Fruit fly (Drosophila melanogaster): ENCODE measurements around the gene Rab3-GAP.

Rab3-GAP gene

DNA sequence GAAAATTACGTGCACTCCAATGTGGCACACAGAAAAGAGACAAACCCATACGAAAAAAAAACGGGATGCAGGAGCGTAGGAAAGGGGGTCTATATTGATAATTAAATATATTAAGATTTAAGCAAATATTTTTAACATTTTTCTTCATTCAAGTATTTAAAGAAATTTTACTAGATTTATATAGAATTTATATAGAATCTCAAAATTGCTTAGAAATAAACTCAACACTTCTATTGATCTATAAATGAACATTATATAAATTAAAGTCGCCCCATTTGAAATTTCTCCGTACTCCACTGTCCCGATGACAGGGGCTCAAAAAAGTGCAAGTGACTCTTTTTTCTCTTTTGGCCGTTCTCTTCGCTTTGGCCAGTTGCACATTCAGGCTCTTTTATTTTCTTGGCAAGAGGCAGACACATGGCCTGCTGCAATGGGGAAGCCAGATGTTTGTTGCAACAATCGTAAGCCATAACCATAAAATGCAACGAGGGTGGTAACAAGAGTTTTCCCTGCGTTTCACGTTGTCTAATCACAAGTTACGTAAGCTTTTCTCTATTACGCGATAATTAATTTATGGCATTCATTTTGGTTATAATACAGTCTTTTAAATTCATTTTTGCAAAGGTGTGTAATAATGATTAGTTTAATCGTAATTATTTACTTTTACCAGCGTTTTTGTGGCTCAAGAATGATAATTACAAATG lies 2.9 kb upstream of the Rab3-GAP start (continued):
- TF ChIP-seq Met (GFP tag; optimal IDR thresholded peaks at IDR 0.05) (peak; percentile 74), CG8632 (GFP tag; optimal IDR thresholded peaks at IDR 0.05) (peak; percentile 89), CG9139 (GFP tag; optimal IDR thresholded peaks at IDR 0.05) (peak; percentile 85), vri (GFP tag; optimal IDR thresholded peaks at IDR 0.05) (peak; percentile 10), CG11294 (GFP tag; IDR thresholded peaks at IDR 0.05) (peak; percentile 87), Eip78C (GFP tag) (peak; percentile 97), eg (GFP tag; IDR thresholded peaks at IDR 0.05) (peak; percentile 96), fd59A (GFP tag; optimal IDR thresholded peaks at IDR 0.05) (peak; percentile 76), CG11762 (GFP tag; optimal IDR thresholded peaks at IDR 0.05; ENCODE audit: insufficient read depth) (peak; percentile 88), CG15336 (GFP tag; IDR thresholded peaks at IDR 0.05) (peak; percentile 98), Sox14 (GFP tag; optimal IDR thresholded peaks at IDR 0.05) (peak; percentile 82), achi (GFP tag; optimal IDR thresholded peaks at IDR 0.05) (peak; percentile 95), OdsH (GFP tag; optimal IDR thresholded peaks at IDR 0.05) (peak; percentile 95), esn (GFP tag; optimal IDR thresholded peaks at IDR 0.05) (peak; percentile 87), CG6276 (GFP tag; optimal IDR thresholded peaks at IDR 0.05) (peak; percentile 97), CG6163 (GFP tag; IDR thresholded peaks at IDR 0.05) (peak; percentile 91), topi (GFP tag; optimal IDR thresholded peaks at IDR 0.05) (peak; percentile 71), Ets21C (GFP tag; optimal IDR thresholded peaks at IDR 0.05) (peak; percentile 43), Sox102F (GFP tag; optimal IDR thresholded peaks at IDR 0.05) (peak; percentile 83), CG10631 (GFP tag; optimal IDR thresholded peaks at IDR 0.05) (peak; percentile 94), CG3032 (tag; optimal IDR thresholded peaks at IDR 0.05) (peak; percentile 94)

DNA sequence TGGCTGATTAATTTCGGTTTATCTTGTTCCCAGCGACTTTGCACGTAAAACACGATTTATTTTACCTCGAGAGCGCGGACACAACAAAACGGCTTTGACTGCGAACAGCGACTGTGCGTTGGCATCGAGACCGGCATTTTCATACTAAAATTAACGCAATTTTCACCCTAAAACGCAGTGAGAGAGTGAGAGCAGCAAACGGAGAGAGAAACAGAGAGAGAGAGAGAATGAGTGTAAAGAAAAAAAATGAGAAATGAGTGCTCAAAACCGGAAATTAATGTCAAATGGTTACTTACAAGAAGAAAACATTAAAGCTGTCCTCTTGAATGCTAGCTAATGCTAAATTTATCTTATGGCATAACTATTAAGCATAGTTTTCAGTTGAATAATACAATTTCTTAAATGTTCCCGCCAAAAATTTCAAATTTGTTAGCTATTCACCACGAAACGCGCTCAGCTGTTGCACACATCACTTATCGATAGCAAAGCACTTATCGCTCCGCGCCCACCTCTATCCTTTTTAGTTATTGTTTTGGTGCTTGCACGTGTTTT lies 7.1 kb downstream of the Rab3-GAP start, which contains the start of the genes JhI-21, RpL7-like and CG34164:
Gene JhI-21 (minus strand): TSS at position 206 of the 552 bp plus-strand sequence.
Gene RpL7-like (plus strand): TSS at position 490 of the 552 bp plus-strand sequence.
Gene CG34164 (plus strand): TSS at position 512 of the 552 bp plus-strand sequence.
- TF ChIP-seq Eip78C (GFP tag): peak; percentile 77
- no peak for TF ChIP-seq Smox (GFP tag; optimal IDR thresholded peaks at IDR 0.05)
- peak; percentile 61 for TF ChIP-seq CG16779 (tag; optimal IDR thresholded peaks at IDR 0.05)
- TF ChIP-seq achi (GFP tag; optimal IDR thresholded peaks at IDR 0.05): peak; percentile 44
- peak; percentile 40 for TF ChIP-seq esn (GFP tag; optimal IDR thresholded peaks at IDR 0.05)
- peak; percentile 50; the same call in 1 of the 2 replicates for TF ChIP-seq CG15336 (GFP tag; IDR thresholded peaks at IDR 0.05)
- no peak for TF ChIP-seq Sox14 (GFP tag; optimal IDR thresholded peaks at IDR 0.05)
- no peak for TF ChIP-seq CG6808 (GFP tag; optimal IDR thresholded peaks at IDR 0.05)
- peak; percentile 61 for TF ChIP-seq CG6854 (GFP tag; optimal IDR thresholded peaks at IDR 0.05)
- TF ChIP-seq Eip75B (GFP tag; optimal IDR thresholded peaks at IDR 0.05): no peak
- peak; percentile 1 for TF ChIP-seq CG6792 (GFP tag; optimal IDR thresholded peaks at IDR 0.05)
- peak; percentile 49; the same call in 2 of the 3 replicates for TF ChIP-seq CG8119 (GFP tag; IDR thresholded peaks at IDR 0.05)
- TF ChIP-seq CG6163 (GFP tag; IDR thresholded peaks at IDR 0.05): no peak; the same call in 2 of the 3 replicates
- no peak for TF ChIP-seq CG6276 (GFP tag; optimal IDR thresholded peaks at IDR 0.05)
- no peak for TF ChIP-seq Met (GFP tag; optimal IDR thresholded peaks at IDR 0.05)
- no peak for TF ChIP-seq CG1621 (tag; optimal IDR thresholded peaks at IDR 0.05)
- TF ChIP-seq OdsH (GFP tag; optimal IDR thresholded peaks at IDR 0.05): no peak
- TF ChIP-seq CG10669 (GFP tag; optimal IDR thresholded peaks at IDR 0.05): no peak
- no peak for TF ChIP-seq Hr38 (GFP tag; optimal IDR thresholded peaks at IDR 0.05)

DNA sequence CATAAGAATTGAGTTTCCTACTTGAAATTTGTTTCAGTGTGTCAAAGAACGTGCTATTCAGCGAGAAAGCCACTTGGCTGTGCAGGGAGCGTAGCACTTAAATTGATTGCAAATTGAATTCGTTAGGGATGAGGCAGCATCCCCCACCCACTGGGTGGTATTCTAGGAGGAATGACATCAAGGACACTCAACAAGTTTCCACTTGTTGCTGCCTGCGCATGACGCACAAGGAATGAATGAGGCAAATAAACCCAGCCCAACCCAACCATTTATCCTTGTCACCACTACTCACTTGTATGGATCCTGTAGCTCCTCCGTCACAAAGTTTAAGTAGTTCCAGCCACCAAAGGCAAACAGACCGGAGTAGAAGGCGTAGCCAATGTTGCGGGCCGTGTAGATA lies 9.6 kb downstream of the Rab3-GAP start:
- TF ChIP-seq CG15336 (GFP tag; IDR thresholded peaks at IDR 0.05) (no peak), lz (GFP tag; optimal IDR thresholded peaks at IDR 0.05) (no peak), CG6854 (GFP tag; optimal IDR thresholded peaks at IDR 0.05) (no peak), CG6808 (GFP tag; optimal IDR thresholded peaks at IDR 0.05) (no peak), pdm3 (GFP tag; optimal IDR thresholded peaks at IDR 0.05) (no peak), CG11294 (GFP tag; IDR thresholded peaks at IDR 0.05) (no peak), CG31627 (GFP tag; optimal IDR thresholded peaks at IDR 0.05) (no peak), spab (GFP tag; optimal IDR thresholded peaks at IDR 0.05) (no peak), CG6792 (GFP tag; optimal IDR thresholded peaks at IDR 0.05) (no peak), Sox102F (GFP tag; optimal IDR thresholded peaks at IDR 0.05) (no peak), CG7368 (GFP tag; optimal IDR thresholded peaks at IDR 0.05) (no peak)

Measured in whole organism, prepupa.